Worm (Caenorhabditis elegans) whole organism, young adult: ENCODE measurements around the gene cdk-11.2.

Source experiments
- F39B2.1 ChIP-seq: fragments of 200-800 bp; sonication (Bioruptor generic); IDR thresholded peaks from 2 replicates; pipeline ENCODE4 v1.3.6; 2022; ENCODE audit warnings: missing genetic modification reagents, missing genetic modification characterization, missing compliant biosample characterization
- hmg-20 ChIP-seq: fragments of 200-800 bp; sonication (Bioruptor generic); IDR thresholded peaks from 2 replicates; pipeline ENCODE4 v1.3.6; 2022; ENCODE audit warnings: missing genetic modification reagents, missing genetic modification characterization, missing compliant biosample characterization

ce11 chrX:10395668-10396067 lies 23.9 kb downstream of the cdk-11.2 start:
- no peak for TF ChIP-seq hmg-20 (GFP tag; lab: Robert Waterston, UW)
- TF ChIP-seq F39B2.1, result no peak
